Worm (Caenorhabditis elegans) whole organism, mixed stage, embryonic: ENCODE data around the gene twk-25.

Source experiments
- M03D4.4 ChIP-seq: sonication (generic microtip); optimal IDR thresholded peaks from 2 replicates; lab custom pipeline; 2017; ENCODE audit warnings: mild to moderate bottlenecking, missing genetic modification characterization, missing compliant biosample characterization
- bed-3 ChIP-seq: fragments of 200-800 bp; sonication (Bioruptor generic); optimal IDR thresholded peaks from 3 replicates; lab custom pipeline; 2018; ENCODE audit warnings: mild to moderate bottlenecking, missing genetic modification characterization, moderate library complexity, missing compliant biosample characterization
- ceh-39 ChIP-seq: fragments of 150-350 bp; optimal IDR thresholded peaks from 2 replicates; lab custom pipeline; 2014; ENCODE audit warnings: missing biosample characterization, missing genetic modification characterization
- ces-1 ChIP-seq: fragments of 150-350 bp; optimal IDR thresholded peaks from 2 replicates; lab custom pipeline; 2014; ENCODE audit warnings: missing biosample characterization, missing genetic modification reagents, missing genetic modification characterization
- lsy-2 ChIP-seq: fragments of 150-350 bp; optimal IDR thresholded peaks from 2 replicates; lab custom pipeline; 2014; ENCODE audit warnings: missing biosample characterization, missing genetic modification characterization
- mab-5 ChIP-seq: fragments of 150-350 bp; optimal IDR thresholded peaks from 2 replicates; lab custom pipeline; 2014; ENCODE audit warnings: missing biosample characterization, missing genetic modification characterization
- nhr-12 ChIP-seq: fragments of 150-350 bp; optimal IDR thresholded peaks from 2 replicates; lab custom pipeline; 2014; ENCODE audit warnings: missing biosample characterization, missing genetic modification characterization
- nhr-237 ChIP-seq: fragments of 150-350 bp; optimal IDR thresholded peaks from 2 replicates; lab custom pipeline; 2014; ENCODE audit warnings: missing biosample characterization, missing genetic modification characterization
- nhr-28 ChIP-seq: fragments of 150-350 bp; optimal IDR thresholded peaks from 2 replicates; lab custom pipeline; 2014; ENCODE audit warnings: missing biosample characterization, missing genetic modification characterization
- pha-4 ChIP-seq: fragments of 150-350 bp; optimal IDR thresholded peaks from 2 replicates; lab custom pipeline; 2018; ENCODE audit warnings: missing biosample characterization, missing genetic modification reagents, missing genetic modification characterization
- sem-2 ChIP-seq: fragments of 200-800 bp; sonication (Bioruptor generic); optimal IDR thresholded peaks from 2 replicates; lab custom pipeline; 2018; ENCODE audit warnings: mild to moderate bottlenecking, missing genetic modification characterization, missing compliant biosample characterization
- snpc-4 ChIP-seq: fragments of 150-350 bp; optimal IDR thresholded peaks from 2 replicates; lab custom pipeline; 2014; ENCODE audit warnings: missing biosample characterization, missing genetic modification characterization
- unc-120 ChIP-seq: sonication (generic microtip); optimal IDR thresholded peaks from 2 replicates; lab custom pipeline; 2017; ENCODE audit warnings: missing genetic modification characterization, missing compliant biosample characterization; ENCODE audit not compliant: poor library complexity, severe bottlenecking
- ztf-11 ChIP-seq: fragments of 150-350 bp; optimal IDR thresholded peaks from 2 replicates; lab custom pipeline; 2014; ENCODE audit warnings: missing biosample characterization, missing genetic modification characterization

DNA sequence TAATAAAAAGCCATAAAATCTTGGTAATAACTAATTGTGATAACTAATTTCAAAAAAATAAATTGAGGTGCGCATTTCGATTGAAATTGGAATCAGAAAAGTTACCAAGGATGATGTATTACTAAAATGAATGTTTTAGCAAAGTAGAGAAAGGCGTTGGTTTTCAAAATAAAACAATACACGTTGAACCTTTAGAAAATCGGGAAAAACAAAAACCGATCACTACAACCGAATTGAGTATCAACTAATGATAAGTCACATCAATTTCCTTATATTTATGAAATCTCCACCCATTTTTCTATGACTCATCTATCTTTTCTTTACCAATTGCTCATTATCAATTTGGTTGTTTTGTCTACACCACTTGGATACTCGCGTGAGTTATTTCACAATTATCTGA, 4.1 kb upstream of the twk-25 start, which contains the start of gene H21P03.10:
- TF ChIP-seq M03D4.4 (tag; lab: Kevin White, UChicago) (no peak), sem-2 (GFP tag; lab: Kevin White, UChicago) (no peak), unc-120 (tag; lab: Kevin White, UChicago) (no peak), bed-3 (GFP tag; lab: Kevin White, UChicago) (no peak), nhr-12 (tag; lab: Kevin White, UChicago) (no peak), nhr-28 (tag; lab: Kevin White, UChicago) (no peak), ceh-39 (tag; lab: Kevin White, UChicago) (no peak), ces-1 (GFP tag; lab: Kevin White, UChicago) (no peak), mab-5 (no peak), pha-4 (no peak), nhr-237 (tag; lab: Kevin White, UChicago) (no peak), ztf-11 (tag; lab: Kevin White, UChicago) (no peak), lsy-2 (no peak), snpc-4 (tag; lab: Kevin White, UChicago) (no peak)
